Worm (Caenorhabditis elegans): ENCODE results near the gene H01M10.1.

Gene H01M10.1

DNA sequence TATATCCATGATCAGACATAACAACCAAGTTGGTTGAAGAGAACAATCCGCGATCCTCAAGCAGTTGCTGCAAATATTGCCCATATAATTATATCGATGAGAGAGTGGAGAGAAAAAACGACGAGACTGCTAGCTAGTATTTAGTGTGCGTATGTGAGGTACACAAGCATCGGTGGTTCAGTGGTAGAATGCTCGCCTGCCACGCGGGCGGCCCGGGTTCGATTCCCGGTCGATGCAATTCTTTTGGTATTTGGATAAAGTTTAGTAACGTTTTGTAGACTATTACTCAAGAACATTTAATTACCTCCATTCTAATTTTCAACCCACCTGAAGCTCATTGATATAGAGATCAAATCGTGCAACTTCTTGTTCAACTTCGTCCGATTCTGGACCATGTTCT is 32.7 kb upstream of the H01M10.1 start (continued):
- peak; percentile 78 for TF ChIP-seq tbx-2 (tag; optimal IDR thresholded peaks at IDR 0.05)
- TF ChIP-seq hlh-6 (tag; optimal IDR thresholded peaks at IDR 0.05) = peak; percentile 70
- TF ChIP-seq lin-11 (tag; optimal IDR thresholded peaks at IDR 0.05) = peak; percentile 69
- no peak for TF ChIP-seq pag-3 (tag; optimal IDR thresholded peaks at IDR 0.05; ENCODE audit: borderline replicate concordance)
- peak; percentile 85 for TF ChIP-seq T23F11.4 (GFP tag; optimal IDR thresholded peaks at IDR 0.05)
- TF ChIP-seq sdc-2 (tag; optimal IDR thresholded peaks at IDR 0.05) = peak; percentile 93
- TF ChIP-seq che-1 (tag; optimal IDR thresholded peaks at IDR 0.05) = peak; percentile 75
- TF ChIP-seq C38D4.7 (GFP tag; optimal IDR thresholded peaks at IDR 0.05) = peak; percentile 76
- TF ChIP-seq K09A11.1 (tag; optimal IDR thresholded peaks at IDR 0.05; ENCODE audit: insufficient read depth) = peak; percentile 49
- no peak for TF ChIP-seq fkh-10 (GFP tag; optimal IDR thresholded peaks at IDR 0.05)
- TF ChIP-seq hlh-8 (tag; optimal IDR thresholded peaks at IDR 0.05) = no peak
- TF ChIP-seq ceh-48 (tag; optimal IDR thresholded peaks at IDR 0.05) = peak; percentile 52
- peak; percentile 77 for TF ChIP-seq nhr-232 (tag; optimal IDR thresholded peaks at IDR 0.05)
- no peak for TF ChIP-seq unc-55 (GFP tag; optimal IDR thresholded peaks at IDR 0.05)
- peak; percentile 46 for TF ChIP-seq ceh-14 (tag; optimal IDR thresholded peaks at IDR 0.05)
- TF ChIP-seq pha-2 (tag; optimal IDR thresholded peaks at IDR 0.05) = peak; percentile 70
- TF ChIP-seq ceh-30 (tag; optimal IDR thresholded peaks at IDR 0.05) = no peak
- TF ChIP-seq lim-6 (tag; optimal IDR thresholded peaks at IDR 0.05) = no peak
- TF ChIP-seq gmeb-2 (tag; optimal IDR thresholded peaks at IDR 0.05) = peak; percentile 79
- TF ChIP-seq elt-4 (tag; optimal IDR thresholded peaks at IDR 0.05) = no peak
- TF ChIP-seq pha-4 (tag; optimal IDR thresholded peaks at IDR 0.05) = no peak
- TF ChIP-seq ceh-31 (tag; optimal IDR thresholded peaks at IDR 0.05) = peak; percentile 58
- TF ChIP-seq pqm-1 (tag; optimal IDR thresholded peaks at IDR 0.05) = no peak
- peak; percentile 12 for TF ChIP-seq tbx-7 (tag; optimal IDR thresholded peaks at IDR 0.05)
- TF ChIP-seq ceh-24 (tag; optimal IDR thresholded peaks at IDR 0.05) = peak; percentile 36
- TF ChIP-seq madf-2 (tag; optimal IDR thresholded peaks at IDR 0.05) = peak; percentile 69
- TF ChIP-seq npax-4 (tag; optimal IDR thresholded peaks at IDR 0.05) = no peak
- TF ChIP-seq pros-1 (tag; optimal IDR thresholded peaks at IDR 0.05) = peak; percentile 18
- TF ChIP-seq dmd-4 (tag; optimal IDR thresholded peaks at IDR 0.05; ENCODE audit: borderline replicate concordance) = peak; percentile 58
- peak; percentile 64 for TF ChIP-seq hlh-13 (GFP tag; optimal IDR thresholded peaks at IDR 0.05)
- peak; percentile 72 for TF ChIP-seq unc-3 (GFP tag; conservative IDR thresholded peaks at IDR 0.05)
- peak; percentile 42 for TF ChIP-seq unc-3 (tag; optimal IDR thresholded peaks at IDR 0.05)
- peak; percentile 64 for TF ChIP-seq fkh-6 (tag; optimal IDR thresholded peaks at IDR 0.05)
- TF ChIP-seq fax-1 (tag; optimal IDR thresholded peaks at IDR 0.05) = peak; percentile 27
- no peak for TF ChIP-seq ama-1 (optimal IDR thresholded peaks at IDR 0.05)
- no peak for TF ChIP-seq ceh-9 (tag; optimal IDR thresholded peaks at IDR 0.05)
- TF ChIP-seq sox-4 (tag; optimal IDR thresholded peaks at IDR 0.05) = peak; percentile 75
- TF ChIP-seq ttx-3 (tag; optimal IDR thresholded peaks at IDR 0.05) = peak; percentile 77
- peak; percentile 80 for TF ChIP-seq pat-9 (tag; optimal IDR thresholded peaks at IDR 0.05)
- no peak for TF ChIP-seq pax-1 (tag; optimal IDR thresholded peaks at IDR 0.05)
- TF ChIP-seq sox-2 (GFP tag; IDR thresholded peaks at IDR 0.05) = peak; percentile 52; the same call in 1 of the 2 replicates
- peak; percentile 61 for TF ChIP-seq nfya-1 (tag; optimal IDR thresholded peaks at IDR 0.05)

DNA sequence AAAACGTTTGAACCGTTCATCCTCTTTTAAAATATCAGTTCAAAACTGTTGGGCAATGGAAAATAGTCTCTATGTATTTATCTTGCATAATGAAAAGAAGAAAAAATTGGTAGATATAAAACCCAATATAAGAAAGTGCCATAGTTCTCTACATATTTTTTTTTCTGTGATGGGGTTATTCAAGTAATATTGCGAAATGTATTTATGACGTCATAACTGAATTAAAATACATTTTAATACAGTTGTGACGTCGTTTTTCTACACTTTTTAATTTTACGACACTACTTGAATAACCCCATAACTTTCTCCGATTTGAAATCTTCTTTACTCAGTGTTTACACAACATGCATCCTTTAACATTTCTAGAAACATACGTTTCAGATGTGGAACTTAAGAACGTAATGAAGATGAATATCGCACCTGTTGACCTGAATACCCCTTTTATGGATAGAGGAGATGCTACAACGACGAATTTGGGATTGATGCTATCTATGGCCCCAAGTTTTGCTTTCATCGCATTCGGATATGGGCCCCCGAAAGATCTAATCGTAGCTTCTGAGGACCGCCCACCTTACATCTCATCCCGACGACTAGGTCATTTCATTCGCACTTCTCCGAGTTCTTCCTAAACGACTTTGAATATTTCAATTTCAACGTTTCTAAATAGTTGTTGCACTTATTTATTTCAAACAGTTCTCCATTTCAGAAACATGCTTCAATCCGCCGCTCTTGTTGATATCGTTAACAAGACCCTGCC is 27.3 kb upstream of the H01M10.1 start, which contains the start of gene T03G6.1:
Gene T03G6.1, plus strand, starts transcription at position 707 of the 757 bp plus-strand sequence.
- TF ChIP-seq pros-1 (tag; optimal IDR thresholded peaks at IDR 0.05) (no peak), hlh-30 (tag; optimal IDR thresholded peaks at IDR 0.05; ENCODE audit: insufficient read depth) (no peak), tbx-2 (tag; optimal IDR thresholded peaks at IDR 0.05) (no peak), fkh-10 (GFP tag; optimal IDR thresholded peaks at IDR 0.05) (no peak), pat-9 (tag; optimal IDR thresholded peaks at IDR 0.05) (no peak), ref-2 (tag; optimal IDR thresholded peaks at IDR 0.05) (no peak), mec-3 (tag; optimal IDR thresholded peaks at IDR 0.05; ENCODE audit: borderline replicate concordance) (no peak), unc-42 (tag; optimal IDR thresholded peaks at IDR 0.05) (no peak), rnt-1 (tag; optimal IDR thresholded peaks at IDR 0.05) (no peak), ceh-19 (GFP tag; optimal IDR thresholded peaks at IDR 0.05) (no peak), ttx-3 (tag; optimal IDR thresholded peaks at IDR 0.05) (no peak), tbx-7 (tag; optimal IDR thresholded peaks at IDR 0.05) (no peak), C08G9.2 (tag; optimal IDR thresholded peaks at IDR 0.05) (no peak)

Data from whole organism, late embryonic.